Worm (Caenorhabditis elegans) whole organism, midembryonic: ENCODE data around the gene Y46B2A.4.

Source experiments
- T22C8.4 ChIP-seq: fragments of 200-800 bp; sonication (Bioruptor generic); IDR thresholded peaks from 2 replicates; pipeline ENCODE4 v1.3.6; 2022; ENCODE audit warnings: missing genetic modification characterization, missing compliant biosample characterization
- flt-1 ChIP-seq: fragments of 200-800 bp; sonication (Bioruptor generic); IDR thresholded peaks from 2 replicates; pipeline ENCODE4 v1.3.6; 2022; ENCODE audit warnings: missing genetic modification characterization, missing compliant biosample characterization
- klf-2 ChIP-seq: fragments of 200-800 bp; sonication (Bioruptor generic); conservative IDR thresholded peaks from 2 replicates; pipeline ENCODE4 v1.3.6; 2022; ENCODE audit warnings: missing genetic modification reagents, missing genetic modification characterization, missing compliant biosample characterization
- med-1 ChIP-seq: sonication (generic microtip); optimal IDR thresholded peaks from 2 replicates; lab custom pipeline; 2017; ENCODE audit warnings: missing genetic modification characterization, mild to moderate bottlenecking, missing compliant biosample characterization, antibody characterized with exemption, missing genetic modification reagents; ENCODE audit not compliant: insufficient read depth
- ref-1 ChIP-seq: fragments of 200-800 bp; sonication (Bioruptor generic); conservative IDR thresholded peaks from 2 replicates; pipeline ENCODE4 v1.3.6; 2022; ENCODE audit warnings: missing genetic modification reagents, missing genetic modification characterization, missing compliant biosample characterization
- tab-1 ChIP-seq: fragments of 200-800 bp; sonication (Bioruptor generic); IDR thresholded peaks from 2 replicates; pipeline ENCODE4 v1.3.6; 2022; ENCODE audit warnings: missing genetic modification characterization, missing compliant biosample characterization
- ztf-23 ChIP-seq: fragments of 200-800 bp; sonication (Bioruptor generic); IDR thresholded peaks from 2 replicates; pipeline ENCODE4 v1.3.6; 2022; ENCODE audit warnings: missing genetic modification reagents, missing genetic modification characterization, missing compliant biosample characterization
- ztf-29 ChIP-seq: fragments of 200-800 bp; sonication (Bioruptor generic); IDR thresholded peaks from 2 replicates; pipeline ENCODE4 v1.3.6; 2022; ENCODE audit warnings: missing genetic modification reagents, missing genetic modification characterization, missing compliant biosample characterization

- TF ChIP-seq ztf-23 (GFP tag; lab: Robert Waterston, UW) (no peak), ref-1 (no peak), klf-2 (GFP tag; lab: Robert Waterston, UW) (no peak), med-1 (GFP tag; lab: Kevin White, UChicago) (no peak), ztf-29 (no peak), tab-1 (GFP tag; lab: Robert Waterston, UW) (no peak), flt-1 (GFP tag; lab: Robert Waterston, UW) (no peak), T22C8.4 (GFP tag; lab: Robert Waterston, UW) (no peak)
Measured at ce11 chrII:911680-912079, 50.0 kb downstream of the Y46B2A.4 start, which contains the start of gene fbxc-31.
